Worm (Caenorhabditis elegans) whole organism, late embryonic: Measurements from ENCODE around the gene pas-7.

ENCODE experiments used
- C08G9.2 ChIP-seq: sonication (generic microtip); optimal IDR thresholded peaks from 2 replicates; lab custom pipeline; 2016; ENCODE audit warnings: mild to moderate bottlenecking, missing genetic modification characterization, moderate library complexity, missing compliant biosample characterization
- C38D4.7 ChIP-seq: fragments of 200-800 bp; sonication (Bioruptor generic); optimal IDR thresholded peaks from 2 replicates; lab custom pipeline; 2018; ENCODE audit warnings: mild to moderate bottlenecking, missing genetic modification characterization, moderate library complexity, missing compliant biosample characterization
- K09A11.1 ChIP-seq: sonication (generic microtip); optimal IDR thresholded peaks from 2 replicates; lab custom pipeline; 2017; ENCODE audit warnings: antibody characterized with exemption, mild to moderate bottlenecking, missing genetic modification characterization, missing compliant biosample characterization; ENCODE audit not compliant: insufficient read depth
- T23F11.4 ChIP-seq: fragments of 200-800 bp; sonication (Bioruptor generic); optimal IDR thresholded peaks from 2 replicates; lab custom pipeline; 2018; ENCODE audit warnings: mild to moderate bottlenecking, missing genetic modification characterization, missing compliant biosample characterization
- Y22D7AL.16 ChIP-seq: sonication (generic microtip); optimal IDR thresholded peaks from 2 replicates; lab custom pipeline; 2016; ENCODE audit warnings: missing genetic modification characterization, missing compliant biosample characterization
- ama-1 ChIP-seq: fragments of 150-350 bp; optimal IDR thresholded peaks from 2 replicates; lab custom pipeline; 2014
- ceh-19 ChIP-seq: fragments of 200-800 bp; sonication (Bioruptor generic); optimal IDR thresholded peaks from 2 replicates; lab custom pipeline; 2018; ENCODE audit warnings: mild to moderate bottlenecking, missing genetic modification characterization, missing compliant biosample characterization
- ceh-22 ChIP-seq: sonication (generic microtip); optimal IDR thresholded peaks from 2 replicates; lab custom pipeline; 2017; ENCODE audit warnings: missing biosample characterization, missing genetic modification characterization
- ceh-24 ChIP-seq: sonication (generic microtip); optimal IDR thresholded peaks from 2 replicates; lab custom pipeline; 2016; ENCODE audit warnings: mild to moderate bottlenecking, missing genetic modification characterization, missing compliant biosample characterization
- ceh-30 ChIP-seq: fragments of 150-350 bp; optimal IDR thresholded peaks from 2 replicates; lab custom pipeline; 2014; ENCODE audit warnings: missing biosample characterization, missing genetic modification characterization
- ceh-34 ChIP-seq: sonication (generic microtip); optimal IDR thresholded peaks from 2 replicates; lab custom pipeline; 2016; ENCODE audit warnings: mild to moderate bottlenecking, missing genetic modification characterization, missing compliant biosample characterization
- ceh-45 ChIP-seq: fragments of 200-800 bp; sonication (Bioruptor generic); IDR thresholded peaks from 2 replicates; pipeline ENCODE4 v1.3.6; 2022; ENCODE audit warnings: missing genetic modification reagents, missing genetic modification characterization, missing compliant biosample characterization
- ceh-48 ChIP-seq: sonication (generic microtip); optimal IDR thresholded peaks from 2 replicates; lab custom pipeline; 2016; ENCODE audit warnings: missing genetic modification characterization, inconsistent platforms, missing compliant biosample characterization
- dmd-4 ChIP-seq: sonication (generic microtip); optimal IDR thresholded peaks from 2 replicates; lab custom pipeline; 2016; ENCODE audit warnings: borderline replicate concordance, missing genetic modification characterization, missing compliant biosample characterization
- dve-1 ChIP-seq: sonication (generic microtip); optimal IDR thresholded peaks from 2 replicates; lab custom pipeline; 2017; ENCODE audit warnings: antibody characterized with exemption, mild to moderate bottlenecking, missing genetic modification characterization, missing compliant biosample characterization
- elt-2 ChIP-seq: sonication (generic microtip); optimal IDR thresholded peaks from 2 replicates; lab custom pipeline; 2016; ENCODE audit warnings: missing genetic modification reagents, missing genetic modification characterization, missing compliant biosample characterization
- ets-4 ChIP-seq: sonication (generic microtip); optimal IDR thresholded peaks from 2 replicates; lab custom pipeline; 2016; ENCODE audit warnings: missing genetic modification characterization, missing compliant biosample characterization
- gmeb-2 ChIP-seq: sonication (generic microtip); optimal IDR thresholded peaks from 2 replicates; lab custom pipeline; 2016; ENCODE audit warnings: missing genetic modification characterization, inconsistent platforms, missing compliant biosample characterization
- hlh-13 ChIP-seq: fragments of 200-800 bp; sonication (Bioruptor generic); optimal IDR thresholded peaks from 2 replicates; lab custom pipeline; 2018; ENCODE audit warnings: mild to moderate bottlenecking, missing genetic modification characterization, missing compliant biosample characterization
- hlh-30 ChIP-seq: sonication (generic microtip); optimal IDR thresholded peaks from 2 replicates; lab custom pipeline; 2017; ENCODE audit warnings: antibody characterized with exemption, missing genetic modification characterization, missing compliant biosample characterization; ENCODE audit not compliant: insufficient read depth
- hlh-8 ChIP-seq: sonication (generic microtip); optimal IDR thresholded peaks from 2 replicates; lab custom pipeline; 2016; ENCODE audit warnings: missing genotype, missing genetic modification characterization, missing compliant biosample characterization
- lim-6 ChIP-seq: sonication (generic microtip); optimal IDR thresholded peaks from 2 replicates; lab custom pipeline; 2016; ENCODE audit warnings: missing genetic modification characterization, missing compliant biosample characterization
- lin-11 ChIP-seq: fragments of 200-800 bp; sonication (Bioruptor generic); optimal IDR thresholded peaks from 2 replicates; lab custom pipeline; 2018; ENCODE audit warnings: mild to moderate bottlenecking, missing genetic modification characterization, missing compliant biosample characterization
- madf-2 ChIP-seq: sonication (generic microtip); optimal IDR thresholded peaks from 2 replicates; lab custom pipeline; 2017; ENCODE audit warnings: missing genetic modification characterization, missing compliant biosample characterization
- nhr-11 ChIP-seq: fragments of 150-350 bp; optimal IDR thresholded peaks from 2 replicates; lab custom pipeline; 2014; ENCODE audit warnings: missing biosample characterization, missing genetic modification characterization
- nhr-232 ChIP-seq: sonication (generic microtip); optimal IDR thresholded peaks from 2 replicates; lab custom pipeline; 2016; ENCODE audit warnings: missing genetic modification characterization, missing compliant biosample characterization
- npax-4 ChIP-seq: sonication (generic microtip); optimal IDR thresholded peaks from 2 replicates; lab custom pipeline; 2016; ENCODE audit warnings: missing genetic modification characterization, missing compliant biosample characterization
- pag-3 ChIP-seq: sonication (generic microtip); optimal IDR thresholded peaks from 2 replicates; lab custom pipeline; 2016; ENCODE audit warnings: missing compliant biosample characterization, missing genetic modification characterization, borderline replicate concordance
- pax-1 ChIP-seq: fragments of 150-350 bp; optimal IDR thresholded peaks from 2 replicates; lab custom pipeline; 2014; ENCODE audit warnings: missing biosample characterization, missing genetic modification characterization
- pha-2 ChIP-seq: sonication (generic microtip); optimal IDR thresholded peaks from 2 replicates; lab custom pipeline; 2017; ENCODE audit warnings: mild to moderate bottlenecking, missing genetic modification characterization, missing compliant biosample characterization
- pha-4 ChIP-seq: fragments of 150-350 bp; optimal IDR thresholded peaks from 2 replicates; lab custom pipeline; 2018; ENCODE audit warnings: missing biosample characterization, missing genetic modification reagents, missing genetic modification characterization
- pqm-1 ChIP-seq: sonication (generic microtip); optimal IDR thresholded peaks from 2 replicates; lab custom pipeline; 2016; ENCODE audit warnings: missing genetic modification characterization, missing compliant biosample characterization
- rnt-1 ChIP-seq: sonication (generic microtip); optimal IDR thresholded peaks from 2 replicates; lab custom pipeline; 2016; ENCODE audit warnings: missing genetic modification characterization, missing compliant biosample characterization
- sdc-2 ChIP-seq: sonication (generic microtip); optimal IDR thresholded peaks from 2 replicates; lab custom pipeline; 2016; ENCODE audit warnings: missing genotype, missing genetic modification characterization, missing compliant biosample characterization
- sox-4 ChIP-seq: sonication (generic microtip); optimal IDR thresholded peaks from 2 replicates; lab custom pipeline; 2017; ENCODE audit warnings: mild to moderate bottlenecking, missing genetic modification characterization, inconsistent platforms, missing compliant biosample characterization
- syd-9 ChIP-seq: sonication (generic microtip); optimal IDR thresholded peaks from 2 replicates; lab custom pipeline; 2016; ENCODE audit warnings: mild to moderate bottlenecking, missing genetic modification characterization, moderate library complexity, missing compliant biosample characterization
- tbx-2 ChIP-seq: sonication (generic microtip); optimal IDR thresholded peaks from 2 replicates; lab custom pipeline; 2016; ENCODE audit warnings: missing genetic modification characterization, missing compliant biosample characterization
- ttx-3 ChIP-seq: sonication (generic microtip); optimal IDR thresholded peaks from 2 replicates; lab custom pipeline; 2016; ENCODE audit warnings: missing genetic modification reagents, missing genetic modification characterization, missing compliant biosample characterization
- unc-42 ChIP-seq: sonication (generic microtip); optimal IDR thresholded peaks from 2 replicates; lab custom pipeline; 2016; ENCODE audit warnings: missing genotype, missing genetic modification characterization, missing compliant biosample characterization

The pas-7 gene

DNA sequence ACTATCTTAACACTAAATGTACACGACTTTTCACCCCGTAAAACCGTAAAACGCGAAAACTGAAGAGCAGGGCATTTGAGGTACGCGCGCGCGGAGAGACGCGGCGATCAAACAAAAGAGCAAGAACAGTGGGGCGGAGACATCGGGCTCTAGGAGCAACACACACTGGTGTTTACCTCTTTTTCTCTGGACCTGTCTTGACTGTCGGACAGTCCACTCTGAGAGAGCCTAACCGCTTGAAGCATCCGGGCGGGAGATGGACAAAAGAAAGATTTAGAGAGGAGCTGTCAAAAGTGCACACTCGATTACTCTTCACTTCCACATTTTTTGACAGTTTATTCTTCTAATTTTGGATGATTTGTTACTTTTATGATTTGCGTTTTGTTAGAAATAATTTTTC lies 37.1 kb upstream of the pas-7 start:
- TF ChIP-seq ceh-22 (tag; lab: Kevin White, UChicago) = peak; percentile 83
- TF ChIP-seq elt-2 (tag; lab: Kevin White, UChicago) = no peak
- peak; percentile 24 for TF ChIP-seq dmd-4 (tag; lab: Kevin White, UChicago)
- TF ChIP-seq madf-2 = no peak
- no peak for TF ChIP-seq pha-2 (tag; lab: Kevin White, UChicago)
- TF ChIP-seq tbx-2 = no peak
- TF ChIP-seq nhr-11 = no peak
- TF ChIP-seq hlh-30 (tag; lab: Kevin White, UChicago) = no peak
- TF ChIP-seq Y22D7AL.16 (tag; lab: Kevin White, UChicago) = no peak
- no peak for TF ChIP-seq ttx-3 (tag; lab: Kevin White, UChicago)
- no peak for TF ChIP-seq pqm-1 (tag; lab: Kevin White, UChicago)
- no peak for TF ChIP-seq rnt-1 (tag; lab: Kevin White, UChicago)
- TF ChIP-seq ceh-45 = no peak
- no peak for TF ChIP-seq K09A11.1 (tag; lab: Kevin White, UChicago)
- TF ChIP-seq ets-4 (tag; lab: Kevin White, UChicago) = peak; percentile 41
- no peak for TF ChIP-seq ceh-24 (tag; lab: Kevin White, UChicago)
- TF ChIP-seq ceh-30 (tag; lab: Kevin White, UChicago) = no peak
- no peak for TF ChIP-seq lin-11 (tag; lab: Kevin White, UChicago)

- TF ChIP-seq elt-2 (tag; lab: Kevin White, UChicago) (peak; percentile 66), hlh-13 (GFP tag; lab: Kevin White, UChicago) (no peak)
Measured at ce11 chrII:10134285-10134995, 34.8 kb upstream of the pas-7 start, which contains the start of gene F27E5.9. Gene F27E5.9 (plus strand): TSS chrII:10134945.

- TF ChIP-seq pag-3 = no peak
- TF ChIP-seq gmeb-2 (tag; lab: Kevin White, UChicago) = no peak
- no peak for TF ChIP-seq hlh-8
- TF ChIP-seq nhr-232 (tag; lab: Kevin White, UChicago) = no peak
- no peak for TF ChIP-seq ama-1
- no peak for TF ChIP-seq syd-9 (tag; lab: Kevin White, UChicago)
- no peak for TF ChIP-seq dve-1
- no peak for TF ChIP-seq C08G9.2 (tag; lab: Kevin White, UChicago)
- TF ChIP-seq rnt-1 (tag; lab: Kevin White, UChicago) = no peak
- no peak for TF ChIP-seq ceh-24 (tag; lab: Kevin White, UChicago)
- TF ChIP-seq ceh-19 = no peak
- TF ChIP-seq unc-42 = no peak
- no peak for TF ChIP-seq hlh-13 (GFP tag; lab: Kevin White, UChicago)
- TF ChIP-seq npax-4 = no peak
- no peak for TF ChIP-seq pha-2 (tag; lab: Kevin White, UChicago)
- TF ChIP-seq sox-4 (tag; lab: Kevin White, UChicago) = no peak
Measured at ce11 chrII:10132818-10133217, 33.2 kb upstream of the pas-7 start.

DNA sequence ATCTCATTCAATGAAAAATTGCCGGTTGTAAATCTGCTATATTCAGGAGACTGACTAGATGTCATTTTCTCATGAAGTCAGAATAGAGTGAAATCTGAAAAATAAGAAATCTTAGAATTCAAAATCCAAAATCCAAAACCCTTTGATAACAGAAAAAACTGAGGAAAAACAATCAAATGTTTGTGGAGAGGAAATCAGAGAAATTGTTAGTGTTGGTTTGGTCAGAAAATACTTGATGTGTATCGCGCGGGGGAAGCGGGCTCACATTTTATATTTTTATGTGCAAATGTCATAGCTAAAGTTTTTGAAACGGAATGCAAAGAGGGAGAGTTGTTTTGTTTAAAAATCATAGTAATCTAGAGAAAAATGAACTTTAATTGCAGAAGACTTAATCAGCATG lies 32.1 kb upstream of the pas-7 start, which contains the start of gene F27E5.5:
F27E5.5 (minus strand) TSS at position 101 of the 400 bp plus-strand sequence.
- no peak for TF ChIP-seq ceh-48
- TF ChIP-seq ama-1 = no peak
- TF ChIP-seq tbx-2 = no peak
- no peak for TF ChIP-seq pha-4 (tag; lab: Kevin White, UChicago)
- TF ChIP-seq T23F11.4 (GFP tag; lab: Kevin White, UChicago) = no peak
- no peak for TF ChIP-seq C08G9.2 (tag; lab: Kevin White, UChicago)
- no peak for TF ChIP-seq C38D4.7
- TF ChIP-seq sdc-2 (tag; lab: Kevin White, UChicago) = no peak
- TF ChIP-seq ttx-3 (tag; lab: Kevin White, UChicago) = no peak
- no peak for TF ChIP-seq pax-1 (tag; lab: Kevin White, UChicago)
- TF ChIP-seq ceh-34 (tag; lab: Kevin White, UChicago) = no peak
- TF ChIP-seq pag-3 = no peak
- TF ChIP-seq syd-9 (tag; lab: Kevin White, UChicago) = no peak
- no peak for TF ChIP-seq dmd-4 (tag; lab: Kevin White, UChicago)
- no peak for TF ChIP-seq lim-6
